Worm (Caenorhabditis elegans) whole organism, late embryonic: ENCODE measurements around the gene F22F7.4.

Experiments used
- ceh-30 ChIP-seq: fragments of 150-350 bp; optimal IDR thresholded peaks from 2 replicates; lab custom pipeline; 2014; ENCODE audit warnings: missing biosample characterization, missing genetic modification characterization
- pax-1 ChIP-seq: fragments of 150-350 bp; optimal IDR thresholded peaks from 2 replicates; lab custom pipeline; 2014; ENCODE audit warnings: missing biosample characterization, missing genetic modification characterization
- tbx-2 ChIP-seq: sonication (generic microtip); optimal IDR thresholded peaks from 2 replicates; lab custom pipeline; 2016; ENCODE audit warnings: missing genetic modification characterization, missing compliant biosample characterization

- TF ChIP-seq tbx-2 (tag; lab: Kevin White, UChicago) = no peak
- no peak for TF ChIP-seq ceh-30 (tag; lab: Kevin White, UChicago)
- no peak for TF ChIP-seq pax-1 (tag; lab: Kevin White, UChicago)
Measured at ce11 chrV:2103118-2103517, 2.8 kb downstream of the F22F7.4 start, which contains the start of gene F36F12.1.
